Worm (Caenorhabditis elegans) whole organism, young adult: ENCODE results near the gene F32D8.3.
A peak's percentile ranks its signal among the peaks of the same experiment; 100 is the strongest.

Experiments
- B0019.2 ChIP-seq: fragments of 200-800 bp; sonication (Bioruptor generic); conservative IDR thresholded peaks from 2 replicates; pipeline ENCODE4 v1.3.6; 2022; ENCODE audit warnings: missing genetic modification reagents, missing genetic modification characterization, missing compliant biosample characterization
- C17E4.6 ChIP-seq: fragments of 200-800 bp; sonication (Bioruptor generic); IDR thresholded peaks from 2 replicates; pipeline ENCODE4 v1.3.6; 2022; ENCODE audit warnings: missing genetic modification reagents, missing genetic modification characterization, missing compliant biosample characterization
- F10E7.11 ChIP-seq: sonication (generic microtip); optimal IDR thresholded peaks from 2 replicates; lab custom pipeline; 2017; ENCODE audit warnings: mild to moderate bottlenecking, missing genetic modification characterization, moderate library complexity, missing compliant biosample characterization
- F55B11.4 ChIP-seq: sonication (generic microtip); optimal IDR thresholded peaks from 2 replicates; lab custom pipeline; 2016; ENCODE audit warnings: missing compliant biosample characterization, missing genetic modification characterization, borderline replicate concordance; ENCODE audit not compliant: insufficient read depth
- K12H6.12 ChIP-seq: fragments of 200-800 bp; sonication (Bioruptor generic); optimal IDR thresholded peaks from 2 replicates; lab custom pipeline; 2018; ENCODE audit warnings: mild to moderate bottlenecking, missing genetic modification characterization, missing compliant biosample characterization
- T26A5.8 ChIP-seq: sonication (generic microtip); optimal IDR thresholded peaks from 2 replicates; lab custom pipeline; 2016; ENCODE audit warnings: missing genetic modification characterization, missing compliant biosample characterization
- Y56A3A.18 ChIP-seq: fragments of 200-800 bp; sonication (Bioruptor generic); IDR thresholded peaks from 2 replicates; pipeline ENCODE4 v1.3.6; 2022; ENCODE audit warnings: missing genetic modification reagents, missing genetic modification characterization, missing compliant biosample characterization
- aptf-2 ChIP-seq: fragments of 200-800 bp; sonication (Bioruptor generic); conservative IDR thresholded peaks from 2 replicates; pipeline ENCODE4 v1.3.6; 2022; ENCODE audit warnings: missing genetic modification reagents, missing genetic modification characterization, missing compliant biosample characterization
- aptf-3 ChIP-seq: fragments of 200-800 bp; sonication (Bioruptor generic); IDR thresholded peaks from 2 replicates; pipeline ENCODE4 v1.3.6; 2022; ENCODE audit warnings: missing genetic modification characterization, missing compliant biosample characterization
- attf-3 ChIP-seq: fragments of 200-800 bp; sonication (Bioruptor generic); conservative IDR thresholded peaks from 2 replicates; pipeline ENCODE4 v1.3.6; 2022; ENCODE audit warnings: missing genetic modification reagents, missing genetic modification characterization, missing compliant biosample characterization
- attf-5 ChIP-seq: fragments of 200-800 bp; sonication (Bioruptor generic); optimal IDR thresholded peaks from 2 replicates; lab custom pipeline; 2018; ENCODE audit warnings: mild to moderate bottlenecking, missing genetic modification characterization, missing compliant biosample characterization
- ccch-3 ChIP-seq: fragments of 200-800 bp; sonication (Bioruptor generic); optimal IDR thresholded peaks from 2 replicates; lab custom pipeline; 2018; ENCODE audit warnings: mild to moderate bottlenecking, missing genetic modification characterization, missing compliant biosample characterization
- cebp-1 ChIP-seq, 2 experiments: fragments of 200-800 bp in 1 of 2; sonication (Bioruptor generic) in 1 of 2; sonication (generic microtip) in 1 of 2; IDR thresholded peaks in 1 of 2; optimal IDR thresholded peaks in 1 of 2; 2 replicates each; pipeline versions ENCODE4 v1.3.6 to Lab custom; 2017 to 2022; ENCODE audit warnings: missing compliant biosample characterization in 2 of 2, missing genetic modification characterization in 2 of 2, mild to moderate bottlenecking in 1 of 2, missing genetic modification reagents in 1 of 2, moderate library complexity in 1 of 2
- ceh-100 ChIP-seq: fragments of 200-800 bp; sonication (Bioruptor generic); IDR thresholded peaks from 2 replicates; pipeline ENCODE4 v1.3.6; 2022; ENCODE audit warnings: missing genetic modification reagents, missing genetic modification characterization, missing compliant biosample characterization
- ceh-27 ChIP-seq: fragments of 200-800 bp; sonication (Bioruptor generic); optimal IDR thresholded peaks from 2 replicates; lab custom pipeline; 2018; ENCODE audit warnings: mild to moderate bottlenecking, missing genetic modification characterization, moderate library complexity, missing compliant biosample characterization
- ceh-58 ChIP-seq: fragments of 200-800 bp; sonication (Bioruptor generic); IDR thresholded peaks from 2 replicates; pipeline ENCODE4 v1.3.6; 2022; ENCODE audit warnings: missing genetic modification characterization, missing compliant biosample characterization
- dpl-1 ChIP-seq: fragments of 150-350 bp; optimal IDR thresholded peaks from 2 replicates; lab custom pipeline; 2014; ENCODE audit warnings: missing biosample characterization, missing genetic modification reagents, missing genetic modification characterization
- efl-1 ChIP-seq: fragments of 150-350 bp; optimal IDR thresholded peaks from 2 replicates; lab custom pipeline; 2014; ENCODE audit warnings: missing biosample characterization, missing genetic modification reagents, missing genetic modification characterization
- egrh-3 ChIP-seq: fragments of 200-800 bp; sonication (Bioruptor generic); IDR thresholded peaks from 2 replicates; pipeline ENCODE4 v1.3.6; 2022; ENCODE audit warnings: missing genetic modification reagents, missing genetic modification characterization, missing compliant biosample characterization
- ets-4 ChIP-seq: fragments of 200-800 bp; sonication (Bioruptor generic); optimal IDR thresholded peaks from 2 replicates; lab custom pipeline; 2018; ENCODE audit warnings: mild to moderate bottlenecking, missing genetic modification characterization, missing compliant biosample characterization
- gei-17 ChIP-seq: fragments of 200-800 bp; sonication (Bioruptor generic); optimal IDR thresholded peaks from 2 replicates; lab custom pipeline; 2018; ENCODE audit warnings: mild to moderate bottlenecking, missing genetic modification characterization, missing compliant biosample characterization
- hmg-1.2 ChIP-seq: fragments of 200-800 bp; sonication (Bioruptor generic); IDR thresholded peaks from 2 replicates; pipeline ENCODE4 v1.3.6; 2022; ENCODE audit warnings: missing genetic modification reagents, missing genetic modification characterization, missing compliant biosample characterization
- hrde-1 ChIP-seq: sonication (generic microtip); optimal IDR thresholded peaks from 2 replicates; lab custom pipeline; 2016; ENCODE audit warnings: missing genetic modification characterization, mild to moderate bottlenecking, missing compliant biosample characterization, moderate library complexity, missing genotype, missing genetic modification reagents, borderline replicate concordance
- lag-1 ChIP-seq: fragments of 200-800 bp; sonication (Bioruptor generic); IDR thresholded peaks from 2 replicates; pipeline ENCODE4 v1.3.6; 2022; ENCODE audit warnings: missing genetic modification reagents, missing genetic modification characterization, missing compliant biosample characterization
- lin-35 ChIP-seq, 3 experiments: fragments of 150-350 bp in 2 of 3; sonication (generic microtip) in 1 of 3; optimal IDR thresholded peaks; 2 replicates each; lab custom pipeline; 2014 to 2018; ENCODE audit warnings: missing biosample characterization in 3 of 3, missing genetic modification characterization in 3 of 3, missing genetic modification reagents in 3 of 3
- nfya-2 ChIP-seq: fragments of 200-800 bp; sonication (Bioruptor generic); IDR thresholded peaks from 2 replicates; pipeline ENCODE4 v1.3.6; 2022; ENCODE audit warnings: missing genetic modification reagents, missing genetic modification characterization, missing compliant biosample characterization
- nhr-80 ChIP-seq: sonication (generic microtip); optimal IDR thresholded peaks from 2 replicates; lab custom pipeline; 2016; ENCODE audit warnings: missing genetic modification characterization, missing compliant biosample characterization
- repo-1 ChIP-seq: sonication (generic microtip); optimal IDR thresholded peaks from 2 replicates; lab custom pipeline; 2017; ENCODE audit warnings: mild to moderate bottlenecking, missing genetic modification characterization, missing compliant biosample characterization
- somi-1 ChIP-seq: fragments of 200-800 bp; sonication (Bioruptor generic); optimal IDR thresholded peaks from 2 replicates; lab custom pipeline; 2018; ENCODE audit warnings: mild to moderate bottlenecking, missing genetic modification characterization, missing compliant biosample characterization
- tbp1 ChIP-seq: fragments of 200-800 bp; sonication (Bioruptor generic); optimal IDR thresholded peaks from 2 replicates; lab custom pipeline; 2018; ENCODE audit warnings: mild to moderate bottlenecking, missing genetic modification characterization, missing compliant biosample characterization
- tbx-9 ChIP-seq: sonication (generic microtip); optimal IDR thresholded peaks from 2 replicates; lab custom pipeline; 2016; ENCODE audit warnings: borderline replicate concordance, missing genetic modification characterization, inconsistent platforms, missing compliant biosample characterization
- tlf-1 ChIP-seq: fragments of 200-800 bp; sonication (Bioruptor generic); optimal IDR thresholded peaks from 2 replicates; lab custom pipeline; 2018; ENCODE audit warnings: mild to moderate bottlenecking, missing genetic modification characterization, missing compliant biosample characterization
- unc-62 ChIP-seq: fragments of 150-350 bp; optimal IDR thresholded peaks from 2 replicates; lab custom pipeline; 2014; ENCODE audit warnings: missing biosample characterization, missing genetic modification reagents, missing genetic modification characterization
- ztf-18 ChIP-seq: sonication (generic microtip); optimal IDR thresholded peaks from 2 replicates; lab custom pipeline; 2016; ENCODE audit warnings: missing genotype, mild to moderate bottlenecking, missing genetic modification characterization, missing compliant biosample characterization
- ztf-22 ChIP-seq: fragments of 200-800 bp; sonication (Bioruptor generic); optimal IDR thresholded peaks from 2 replicates; lab custom pipeline; 2018; ENCODE audit warnings: mild to moderate bottlenecking, missing genetic modification characterization, moderate library complexity, missing compliant biosample characterization
- ztf-6 ChIP-seq: fragments of 200-800 bp; sonication (Bioruptor generic); IDR thresholded peaks from 2 replicates; pipeline ENCODE4 v1.3.6; 2022; ENCODE audit warnings: missing genetic modification reagents, missing genetic modification characterization, missing compliant biosample characterization

F32D8.3 gene

ce11 chrV:10859048-10859637, 27.5 kb upstream of the F32D8.3 start:
- TF ChIP-seq F10E7.11 (tag; lab: Kevin White, UChicago) (no peak), ets-4 (GFP tag; lab: Kevin White, UChicago) (no peak), aptf-3 (GFP tag; lab: Robert Waterston, UW) (no peak), gei-17 (no peak), dpl-1 (GFP tag; lab: Kevin White, UChicago) (no peak), hmg-1.2 (GFP tag; lab: Robert Waterston, UW) (0 out of 2 replicates have a peak, but pooled peaks have one; percentile 16), aptf-2 (GFP tag; lab: Robert Waterston, UW) (no peak), nhr-80 (tag; lab: Kevin White, UChicago) (peak; percentile 18), efl-1 (GFP tag; lab: Kevin White, UChicago) (no peak), unc-62 (peak; percentile 37), T26A5.8 (tag; lab: Kevin White, UChicago) (no peak), C17E4.6 (GFP tag; lab: Robert Waterston, UW) (no peak), tbp1 (GFP tag; lab: Kevin White, UChicago) (no peak), ztf-22 (GFP tag; lab: Kevin White, UChicago) (no peak), ztf-6 (GFP tag; lab: Robert Waterston, UW) (no peak), attf-5 (no peak), hrde-1 (tag; lab: Kevin White, UChicago) (no peak), repo-1 (no peak), nfya-2 (no peak)

- TF ChIP-seq nhr-80 (tag; lab: Kevin White, UChicago) (peak; percentile 81), tlf-1 (no peak), B0019.2 (GFP tag; lab: Robert Waterston, UW) (no peak), efl-1 (GFP tag; lab: Kevin White, UChicago) (no peak), ztf-6 (GFP tag; lab: Robert Waterston, UW) (no peak), tbx-9 (tag; lab: Kevin White, UChicago) (no peak)
These were observed 26.9 kb upstream of the F32D8.3 start for ce11 chrV:10859775-10860174.

ce11 chrV:10860526-10861037, 26.1 kb upstream of the F32D8.3 start:
- TF ChIP-seq ztf-18 (tag; lab: Kevin White, UChicago), result no peak
- no peak for TF ChIP-seq egrh-3 (GFP tag; lab: Robert Waterston, UW)
- TF ChIP-seq ccch-3 (GFP tag; lab: Kevin White, UChicago), result no peak
- TF ChIP-seq attf-3 (GFP tag; lab: Robert Waterston, UW), result no peak
- TF ChIP-seq dpl-1 (GFP tag; lab: Kevin White, UChicago), result no peak
- no peak for TF ChIP-seq lin-35 (GFP tag; optimal IDR thresholded peaks at IDR 0.05; lab: Kevin White, UChicago)
- no peak for TF ChIP-seq lag-1 (GFP tag; lab: Robert Waterston, UW)
- TF ChIP-seq ceh-100 (GFP tag; lab: Robert Waterston, UW), result no peak
- TF ChIP-seq somi-1 (GFP tag; lab: Kevin White, UChicago), result no peak

- no peak for TF ChIP-seq ceh-58 (GFP tag; lab: Robert Waterston, UW)
- no peak for TF ChIP-seq F55B11.4
- peak; percentile 30 for TF ChIP-seq ceh-27 (GFP tag; lab: Kevin White, UChicago)
- no peak for TF ChIP-seq cebp-1 (GFP tag; IDR thresholded peaks at IDR 0.05; lab: Robert Waterston, UW)
- peak; percentile 27 for TF ChIP-seq cebp-1 (tag; optimal IDR thresholded peaks at IDR 0.05; lab: Kevin White, UChicago)
- TF ChIP-seq nhr-80 (tag; lab: Kevin White, UChicago), result peak; percentile 10
- TF ChIP-seq attf-5, result peak; percentile 18
- peak; percentile 40 for TF ChIP-seq K12H6.12
- no peak for TF ChIP-seq Y56A3A.18 (GFP tag; lab: Robert Waterston, UW)
These were observed 24.9 kb upstream of the F32D8.3 start for ce11 chrV:10861611-10862262.
